Worm (Caenorhabditis elegans): ENCODE measurements around the gene C46E10.8.

DNA sequence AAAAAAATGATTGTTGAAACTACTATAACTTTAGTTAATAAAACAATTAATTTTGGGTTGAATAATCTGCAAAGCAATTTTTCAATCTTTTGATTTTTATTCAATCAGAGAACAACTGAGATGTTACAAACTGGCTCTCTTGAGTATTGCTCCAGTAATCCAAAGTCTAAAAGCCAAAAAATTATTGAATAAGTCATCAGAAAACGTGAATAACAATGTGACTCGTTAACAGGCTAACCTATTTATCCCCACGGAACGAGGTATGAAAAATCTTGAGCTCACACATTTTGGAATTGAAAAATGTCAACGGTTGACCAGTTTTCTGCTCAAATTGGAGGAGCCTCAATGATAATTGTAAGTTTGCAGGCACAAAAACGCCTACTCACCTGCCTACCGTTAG lies 29.6 kb upstream of the C46E10.8 start, which contains the start of gene srx-111:
- TF ChIP-seq T22C8.4 (GFP tag; IDR thresholded peaks at IDR 0.05), result no peak
- TF ChIP-seq ref-1 (GFP tag; conservative IDR thresholded peaks at IDR 0.05), result no peak
- TF ChIP-seq tab-1 (GFP tag; IDR thresholded peaks at IDR 0.05), result no peak
- no peak for TF ChIP-seq flt-1 (GFP tag; IDR thresholded peaks at IDR 0.05)
- TF ChIP-seq ztf-29 (GFP tag; IDR thresholded peaks at IDR 0.05), result no peak
